Worm (Caenorhabditis elegans) whole organism, late embryonic: ENCODE results near the gene Y75B8A.25.
A peak's percentile ranks its signal among the peaks of the same experiment; 100 is the strongest.

Source experiments
- elt-2 ChIP-seq: sonication (generic microtip); optimal IDR thresholded peaks from 2 replicates; lab custom pipeline; 2016; ENCODE audit warnings: missing genetic modification reagents, missing genetic modification characterization, missing compliant biosample characterization
- elt-4 ChIP-seq: sonication (generic microtip); optimal IDR thresholded peaks from 2 replicates; lab custom pipeline; 2016; ENCODE audit warnings: missing genetic modification characterization, missing compliant biosample characterization
- hlh-30 ChIP-seq: sonication (generic microtip); optimal IDR thresholded peaks from 2 replicates; lab custom pipeline; 2017; ENCODE audit warnings: antibody characterized with exemption, missing genetic modification characterization, missing compliant biosample characterization; ENCODE audit not compliant: insufficient read depth
- rnt-1 ChIP-seq: sonication (generic microtip); optimal IDR thresholded peaks from 2 replicates; lab custom pipeline; 2016; ENCODE audit warnings: missing genetic modification characterization, missing compliant biosample characterization
- ztf-16 ChIP-seq: sonication (generic microtip); optimal IDR thresholded peaks from 2 replicates; lab custom pipeline; 2017; ENCODE audit warnings: missing genetic modification characterization, missing compliant biosample characterization

ce11 chrIII:12273598-12274090 is at the start of gene Y75B8A.25, which contains the start of gene Y75B8A.24:
- TF ChIP-seq elt-2 (tag; lab: Kevin White, UChicago) (no peak), hlh-30 (tag; lab: Kevin White, UChicago) (no peak), ztf-16 (no peak), rnt-1 (tag; lab: Kevin White, UChicago) (peak; percentile 47), elt-4 (tag; lab: Kevin White, UChicago) (no peak)
